Worm (Caenorhabditis elegans) whole organism, early embryonic: ENCODE measurements around the gene rpb-8.

Experiments used
- B0310.2 ChIP-seq: sonication (generic microtip); optimal IDR thresholded peaks from 2 replicates; lab custom pipeline; 2016; ENCODE audit warnings: mild to moderate bottlenecking, missing genetic modification characterization, missing compliant biosample characterization
- F13C5.2 ChIP-seq: sonication (generic microtip); optimal IDR thresholded peaks from 2 replicates; lab custom pipeline; 2017; ENCODE audit warnings: mild to moderate bottlenecking, missing genetic modification characterization, inconsistent platforms, missing compliant biosample characterization
- aly-1 ChIP-seq: sonication (generic microtip); optimal IDR thresholded peaks from 2 replicates; lab custom pipeline; 2016; ENCODE audit warnings: missing genetic modification characterization, missing compliant biosample characterization
- ama-1 ChIP-seq: fragments of 150-350 bp; optimal IDR thresholded peaks from 2 replicates; lab custom pipeline; 2014
- ceh-13 ChIP-seq: fragments of 200-800 bp; sonication (Bioruptor generic); optimal IDR thresholded peaks from 2 replicates; lab custom pipeline; 2018; ENCODE audit warnings: mild to moderate bottlenecking, missing genetic modification characterization, missing compliant biosample characterization
- ceh-36 ChIP-seq: sonication (generic microtip); optimal IDR thresholded peaks from 2 replicates; lab custom pipeline; 2016; ENCODE audit warnings: missing genetic modification characterization, inconsistent platforms, missing compliant biosample characterization
- ets-7 ChIP-seq: sonication (generic microtip); optimal IDR thresholded peaks from 2 replicates; lab custom pipeline; 2016; ENCODE audit warnings: missing genotype, missing genetic modification characterization, missing compliant biosample characterization
- flt-1 ChIP-seq: fragments of 200-800 bp; sonication (Bioruptor generic); IDR thresholded peaks from 2 replicates; pipeline ENCODE4 v1.3.6; 2022; ENCODE audit warnings: missing genetic modification characterization, missing compliant biosample characterization
- hmbx-1 ChIP-seq: sonication (generic microtip); optimal IDR thresholded peaks from 2 replicates; lab custom pipeline; 2016; ENCODE audit warnings: mild to moderate bottlenecking, missing genetic modification characterization, missing compliant biosample characterization
- hmg-4 ChIP-seq: fragments of 200-800 bp; sonication (Bioruptor generic); optimal IDR thresholded peaks from 2 replicates; lab custom pipeline; 2018; ENCODE audit warnings: mild to moderate bottlenecking, missing genetic modification characterization, missing compliant biosample characterization
- hnd-1 ChIP-seq: sonication (generic microtip); optimal IDR thresholded peaks from 2 replicates; lab custom pipeline; 2016; ENCODE audit warnings: missing genetic modification characterization, missing compliant biosample characterization
- pes-1 ChIP-seq: fragments of 200-800 bp; sonication (Bioruptor generic); IDR thresholded peaks from 2 replicates; pipeline ENCODE4 v1.3.6; 2022; ENCODE audit warnings: missing genetic modification reagents, missing genetic modification characterization, missing compliant biosample characterization
- scrt-1 ChIP-seq: fragments of 200-800 bp; sonication (Bioruptor generic); IDR thresholded peaks from 2 replicates; pipeline ENCODE4 v1.3.6; 2022; ENCODE audit warnings: missing genetic modification characterization, missing compliant biosample characterization
- sea-1 ChIP-seq: fragments of 200-800 bp; sonication (Bioruptor generic); conservative IDR thresholded peaks from 2 replicates; pipeline ENCODE4 v1.3.6; 2022; ENCODE audit warnings: missing genetic modification characterization, missing compliant biosample characterization
- tbx-11 ChIP-seq: fragments of 200-800 bp; sonication (Bioruptor generic); IDR thresholded peaks from 2 replicates; pipeline ENCODE4 v1.3.6; 2022; ENCODE audit warnings: missing genetic modification characterization, missing compliant biosample characterization
- tbx-37 ChIP-seq: fragments of 200-800 bp; sonication (Bioruptor generic); conservative IDR thresholded peaks from 2 replicates; pipeline ENCODE4 v1.3.6; 2022; ENCODE audit warnings: missing genetic modification reagents, missing genetic modification characterization, missing compliant biosample characterization
- tra-4 ChIP-seq: sonication (generic microtip); optimal IDR thresholded peaks from 2 replicates; lab custom pipeline; 2017; ENCODE audit warnings: missing genetic modification characterization, missing compliant biosample characterization

The rpb-8 gene

DNA sequence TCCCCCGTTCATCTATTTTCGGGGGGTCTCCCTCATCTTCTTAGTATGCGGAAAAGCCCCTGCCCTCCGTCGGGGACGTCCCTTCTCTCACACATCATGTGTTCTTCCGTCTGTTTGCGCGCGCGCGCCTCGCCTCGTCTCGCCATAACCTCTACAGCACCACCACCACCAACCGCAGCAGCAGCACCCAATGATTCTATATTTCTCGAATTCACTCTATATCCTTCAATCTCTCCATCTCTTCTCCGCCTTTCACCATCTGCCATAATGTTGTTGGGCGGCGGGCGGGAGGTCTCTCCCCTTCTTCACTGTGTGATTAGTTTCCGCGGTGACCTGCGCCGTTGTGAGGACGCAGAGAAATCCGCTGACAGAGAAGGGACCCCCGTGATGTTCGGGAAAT, 29.5 kb upstream of the rpb-8 start:
- TF ChIP-seq flt-1 (no peak; the same call in 1 of the 2 replicates), B0310.2 (tag; lab: Kevin White, UChicago) (peak; percentile 10), scrt-1 (GFP tag; lab: Robert Waterston, UW) (0 out of 2 replicates have a peak, but pooled peaks have one; percentile 63), ama-1 (lab: Kevin White, UChicago) (no peak), tbx-37 (GFP tag; lab: Robert Waterston, UW) (no peak; the same call in 1 of the 2 replicates), hmbx-1 (tag; lab: Kevin White, UChicago) (no peak), F13C5.2 (tag; lab: Kevin White, UChicago) (peak; percentile 58), hnd-1 (tag; lab: Kevin White, UChicago) (peak; percentile 12), ceh-13 (GFP tag; lab: Kevin White, UChicago) (no peak), hmg-4 (GFP tag; lab: Kevin White, UChicago) (peak; percentile 79), sea-1 (no peak), aly-1 (peak; percentile 7), tbx-11 (GFP tag; lab: Robert Waterston, UW) (no peak), ets-7 (tag; lab: Kevin White, UChicago) (peak; percentile 54), tra-4 (tag; lab: Kevin White, UChicago) (no peak), pes-1 (GFP tag; lab: Robert Waterston, UW) (peak; percentile 42; the same call in 1 of the 2 replicates), ceh-36 (tag; lab: Kevin White, UChicago) (peak; percentile 40)

DNA sequence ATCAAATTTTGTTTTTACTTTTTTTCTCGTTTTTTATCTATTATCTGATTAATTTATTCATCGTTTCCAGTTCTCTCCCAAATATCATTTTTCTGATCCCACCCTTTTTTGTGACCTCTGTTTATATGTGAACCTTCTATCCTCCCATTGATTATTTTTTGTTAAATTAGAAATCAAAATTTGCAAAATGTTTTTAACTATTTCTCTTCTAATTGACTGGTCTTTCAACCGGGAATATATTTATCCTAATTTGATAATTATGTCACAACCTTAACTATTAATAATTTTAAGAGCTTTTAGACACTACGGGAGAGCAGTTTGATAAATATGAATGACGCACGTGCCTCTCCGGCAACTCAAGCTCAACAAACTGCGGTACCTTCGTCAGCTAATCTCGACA, 26.4 kb upstream of the rpb-8 start, which contains the start of gene ntl-9:
Gene ntl-9 (plus strand): TSS at position 301 of the 400 bp plus-strand sequence.
- no peak for TF ChIP-seq tra-4 (tag; lab: Kevin White, UChicago)
- TF ChIP-seq F13C5.2 (tag; lab: Kevin White, UChicago): no peak
- no peak for TF ChIP-seq ceh-13 (GFP tag; lab: Kevin White, UChicago)
- no peak for TF ChIP-seq sea-1
- TF ChIP-seq tbx-11 (GFP tag; lab: Robert Waterston, UW): no peak
- no peak for TF ChIP-seq B0310.2 (tag; lab: Kevin White, UChicago)
- TF ChIP-seq aly-1: no peak
- no peak for TF ChIP-seq pes-1 (GFP tag; lab: Robert Waterston, UW)
- TF ChIP-seq hmg-4 (GFP tag; lab: Kevin White, UChicago): no peak

ce11 chrIII:4939267-4939666, 21.5 kb upstream of the rpb-8 start, which contains the start of gene rpb-2:
TSS of gene rpb-2 (plus strand) at chrIII:4939567.
- TF ChIP-seq hnd-1 (tag; lab: Kevin White, UChicago) (no peak), B0310.2 (tag; lab: Kevin White, UChicago) (no peak), ceh-13 (GFP tag; lab: Kevin White, UChicago) (no peak)

DNA sequence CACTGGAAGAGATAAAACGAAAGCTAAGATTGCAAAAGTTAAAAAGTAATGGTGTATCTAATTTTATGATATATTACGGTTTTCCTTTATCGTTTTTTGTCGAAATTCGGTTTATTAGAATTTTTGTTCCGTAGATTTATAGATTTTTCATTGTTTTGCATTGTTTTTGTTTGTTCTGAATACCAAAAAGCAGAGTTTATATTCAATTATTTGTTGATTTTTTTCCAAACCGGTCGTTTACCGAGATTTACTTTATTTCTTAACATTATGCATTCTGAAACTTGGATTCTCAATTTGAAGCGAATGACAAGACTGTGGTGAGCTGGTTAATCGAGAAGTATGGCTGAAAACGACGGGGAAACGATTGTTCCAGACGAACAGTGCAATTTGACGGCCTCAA, 19.2 kb upstream of the rpb-8 start, which contains the start of gene fsn-1:
Gene fsn-1 (plus strand): TSS at position 301 of the 400 bp plus-strand sequence.
- TF ChIP-seq ceh-36 (tag; lab: Kevin White, UChicago): no peak
- TF ChIP-seq ets-7 (tag; lab: Kevin White, UChicago): no peak
- no peak for TF ChIP-seq sea-1
- TF ChIP-seq hmbx-1 (tag; lab: Kevin White, UChicago): no peak
- TF ChIP-seq scrt-1 (GFP tag; lab: Robert Waterston, UW): no peak
- no peak for TF ChIP-seq flt-1
- no peak for TF ChIP-seq aly-1
- no peak for TF ChIP-seq B0310.2 (tag; lab: Kevin White, UChicago)
- TF ChIP-seq ceh-13 (GFP tag; lab: Kevin White, UChicago): no peak
- no peak for TF ChIP-seq pes-1 (GFP tag; lab: Robert Waterston, UW)
- TF ChIP-seq tbx-11 (GFP tag; lab: Robert Waterston, UW): no peak
- TF ChIP-seq hnd-1 (tag; lab: Kevin White, UChicago): no peak
- TF ChIP-seq hmg-4 (GFP tag; lab: Kevin White, UChicago): no peak
- TF ChIP-seq tbx-37 (GFP tag; lab: Robert Waterston, UW): no peak
- no peak for TF ChIP-seq F13C5.2 (tag; lab: Kevin White, UChicago)
- no peak for TF ChIP-seq ama-1 (lab: Kevin White, UChicago)
- no peak for TF ChIP-seq tra-4 (tag; lab: Kevin White, UChicago)

ce11 chrIII:4934896-4935628, 17.3 kb upstream of the rpb-8 start, which contains the start of gene mrps-18C:
TSS of gene mrps-18C (plus strand) at chrIII:4935578.
- no peak for TF ChIP-seq scrt-1 (GFP tag; lab: Robert Waterston, UW)
- TF ChIP-seq hnd-1 (tag; lab: Kevin White, UChicago): no peak
- TF ChIP-seq F13C5.2 (tag; lab: Kevin White, UChicago): no peak
- no peak for TF ChIP-seq hmg-4 (GFP tag; lab: Kevin White, UChicago)
- TF ChIP-seq tra-4 (tag; lab: Kevin White, UChicago): no peak
- TF ChIP-seq sea-1: no peak
- TF ChIP-seq ets-7 (tag; lab: Kevin White, UChicago): no peak
- TF ChIP-seq flt-1: no peak
- no peak for TF ChIP-seq ama-1 (lab: Kevin White, UChicago)
- no peak for TF ChIP-seq pes-1 (GFP tag; lab: Robert Waterston, UW)
- TF ChIP-seq tbx-11 (GFP tag; lab: Robert Waterston, UW): no peak
- no peak for TF ChIP-seq tbx-37 (GFP tag; lab: Robert Waterston, UW)

- TF ChIP-seq hmg-4 (GFP tag; lab: Kevin White, UChicago): no peak
- TF ChIP-seq pes-1 (GFP tag; lab: Robert Waterston, UW): no peak
- TF ChIP-seq flt-1: no peak
- TF ChIP-seq tra-4 (tag; lab: Kevin White, UChicago): no peak
- TF ChIP-seq aly-1: no peak
Measured at ce11 chrIII:4932203-4932699, 14.4 kb upstream of the rpb-8 start, which contains the start of the genes C26E6.12 and eri-9. TSS of gene C26E6.12 (minus strand) at chrIII:4932253. TSS of gene eri-9 (plus strand) at chrIII:4932450.
